Worm (Caenorhabditis elegans) whole organism, L2 larva: Measurements from ENCODE around the gene lin-18.

ENCODE experiments used
- Y55F3AM.14 ChIP-seq: fragments of 200-800 bp; sonication (Bioruptor generic); optimal IDR thresholded peaks from 2 replicates; lab custom pipeline; 2018; ENCODE audit warnings: mild to moderate bottlenecking, missing genetic modification characterization, missing compliant biosample characterization
- ama-1 ChIP-seq: fragments of 150-350 bp; optimal IDR thresholded peaks from 2 replicates; lab custom pipeline; 2018; ENCODE audit warnings: inconsistent platforms
- ceh-82 ChIP-seq: fragments of 150-350 bp; optimal IDR thresholded peaks from 2 replicates; lab custom pipeline; 2014; ENCODE audit warnings: missing biosample characterization, missing genetic modification characterization
- dmd-4 ChIP-seq: sonication (generic microtip); optimal IDR thresholded peaks from 2 replicates; lab custom pipeline; 2017; ENCODE audit warnings: missing biosample characterization, missing genetic modification characterization
- elt-3 ChIP-seq: sonication (generic microtip); optimal IDR thresholded peaks from 2 replicates; lab custom pipeline; 2017; ENCODE audit warnings: missing biosample characterization, missing genetic modification characterization
- lsy-2 ChIP-seq, 2 experiments: fragments of 150-350 bp in 1 of 2; sonication (generic microtip) in 1 of 2; optimal IDR thresholded peaks; 2 replicates each; lab custom pipeline; 2014 to 2017; ENCODE audit warnings: missing biosample characterization in 2 of 2, missing genetic modification characterization in 2 of 2
- mab-5 ChIP-seq: fragments of 150-350 bp; optimal IDR thresholded peaks from 2 replicates; lab custom pipeline; 2014; ENCODE audit warnings: missing biosample characterization, missing genetic modification characterization
- nhr-237 ChIP-seq: fragments of 150-350 bp; optimal IDR thresholded peaks from 2 replicates; lab custom pipeline; 2014; ENCODE audit warnings: missing biosample characterization, missing genetic modification characterization
- unc-39 ChIP-seq: fragments of 150-350 bp; optimal IDR thresholded peaks from 2 replicates; lab custom pipeline; 2014; ENCODE audit warnings: missing biosample characterization, missing genetic modification characterization
- zag-1 ChIP-seq: fragments of 150-350 bp; optimal IDR thresholded peaks from 2 replicates; lab custom pipeline; 2014; ENCODE audit warnings: missing biosample characterization, missing genetic modification characterization
- ztf-4 ChIP-seq: fragments of 150-350 bp; optimal IDR thresholded peaks from 2 replicates; lab custom pipeline; 2014; ENCODE audit warnings: missing biosample characterization, missing genetic modification characterization

DNA sequence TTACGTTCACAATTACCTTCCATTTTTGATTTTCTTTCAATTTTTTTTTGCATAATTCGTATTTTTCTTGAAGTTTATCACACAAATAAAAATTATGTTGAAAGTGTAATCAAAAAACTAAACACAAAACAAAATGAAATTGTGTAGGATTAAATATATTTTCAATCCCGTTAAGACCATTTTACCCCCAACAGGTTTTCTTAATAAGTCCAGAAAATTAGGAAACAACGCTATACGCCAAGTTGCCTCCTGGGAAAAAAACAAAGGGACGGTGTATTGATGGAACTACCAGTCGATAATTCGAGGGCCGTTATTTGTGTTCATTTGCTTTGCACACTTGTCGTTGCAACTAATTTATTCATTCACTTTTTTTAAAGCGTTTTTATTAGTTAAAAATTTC is 38.7 kb upstream of the lin-18 start:
- TF ChIP-seq unc-39 (no peak), dmd-4 (tag; lab: Kevin White, UChicago) (no peak), nhr-237 (tag; lab: Kevin White, UChicago) (no peak), lsy-2 (tag; optimal IDR thresholded peaks at IDR 0.05; lab: Kevin White, UChicago) (no peak), elt-3 (tag; lab: Kevin White, UChicago) (no peak), ztf-4 (no peak), ceh-82 (tag; lab: Kevin White, UChicago) (no peak), ama-1 (lab: Kevin White, UChicago) (no peak), mab-5 (tag; lab: Kevin White, UChicago) (no peak), Y55F3AM.14 (GFP tag; lab: Kevin White, UChicago) (no peak), zag-1 (tag; lab: Kevin White, UChicago) (no peak)
